Fruit fly (Drosophila melanogaster) whole organism, larva: ENCODE results near the gene CG17906.

Experiments used
- noc ChIP-seq: fragments of 200-800 bp; sonication (Bioruptor generic); optimal IDR thresholded peaks from 3 replicates; lab custom pipeline; 2019; ENCODE audit warnings: missing biosample characterization, mild to moderate bottlenecking, missing genetic modification characterization, moderate library complexity

Gene CG17906

dm6 chr2L:9011543-9012238 is 17.5 kb downstream of the CG17906 start, which contains the start of gene CG13102:
CG13102 (plus strand) TSS chr2L:9012188.
- TF ChIP-seq noc = peak; percentile 59

- no peak for TF ChIP-seq noc
Observed at dm6 chr2L:9013968-9014367, 19.8 kb downstream of the CG17906 start, which contains the start of gene Rcd-1r. Rcd-1r (minus strand) TSS chr2L:9014068.

- TF ChIP-seq noc = no peak
Observed at dm6 chr2L:9019438-9019837, 25.2 kb downstream of the CG17906 start.

- TF ChIP-seq noc = no peak
Observed at dm6 chr2L:9026157-9026556, 32.0 kb downstream of the CG17906 start.

- TF ChIP-seq noc = no peak
Observed at dm6 chr2L:9031736-9032135, 37.5 kb downstream of the CG17906 start, which contains the start of gene CG9582. CG9582 (minus strand) TSS chr2L:9031836.
